Fruit fly (Drosophila melanogaster) whole organism, embryonic: ENCODE measurements around the gene gdl.
A peak's percentile ranks its signal among the peaks of the same experiment; 100 is the strongest.

Source experiments
- B-H2 ChIP-seq: fragments of 200-800 bp; sonication (Bioruptor generic); optimal IDR thresholded peaks from 2 replicates; lab custom pipeline; 2018; ENCODE audit warnings: missing biosample characterization, mild to moderate bottlenecking, missing genetic modification characterization
- Bteb2 ChIP-seq: fragments of 200-800 bp; sonication (Bioruptor generic); optimal IDR thresholded peaks from 2 replicates; lab custom pipeline; 2016; ENCODE audit warnings: missing biosample characterization, missing genetic modification characterization
- CG10147 ChIP-seq: fragments of 200-800 bp; sonication (Bioruptor generic); optimal IDR thresholded peaks from 2 replicates; lab custom pipeline; 2019; ENCODE audit warnings: missing biosample characterization, mild to moderate bottlenecking, missing genetic modification characterization, moderate library complexity
- CG10267 ChIP-seq: fragments of 200-800 bp; sonication (Bioruptor generic); optimal IDR thresholded peaks from 2 replicates; lab custom pipeline; 2018; ENCODE audit warnings: missing biosample characterization, mild to moderate bottlenecking, missing genetic modification characterization, moderate library complexity
- CG10462 ChIP-seq: fragments of 200-800 bp; sonication (Bioruptor generic); optimal IDR thresholded peaks from 2 replicates; lab custom pipeline; 2016; ENCODE audit warnings: missing biosample characterization, missing genetic modification characterization
- CG13287 ChIP-seq: fragments of 200-800 bp; sonication (Bioruptor generic); IDR thresholded peaks from 2 replicates; pipeline ENCODE4 v1.3.6; 2022; ENCODE audit warnings: missing biosample characterization, missing genetic modification characterization; ENCODE audit not compliant: partially characterized antibody
- CG15601 ChIP-seq: fragments of 200-800 bp; sonication (Bioruptor generic); optimal IDR thresholded peaks from 3 replicates; lab custom pipeline; 2019; ENCODE audit warnings: missing biosample characterization, mild to moderate bottlenecking, missing genetic modification characterization, moderate library complexity
- CG1603 ChIP-seq: fragments of 200-800 bp; sonication (Bioruptor generic); optimal IDR thresholded peaks from 2 replicates; lab custom pipeline; 2019; ENCODE audit warnings: missing biosample characterization, mild to moderate bottlenecking, missing genetic modification characterization, moderate library complexity
- CG17385 ChIP-seq: fragments of 200-800 bp; sonication (Bioruptor generic); optimal IDR thresholded peaks from 3 replicates; lab custom pipeline; 2018; ENCODE audit warnings: missing biosample characterization, mild to moderate bottlenecking, missing genetic modification characterization
- CG17829 ChIP-seq: fragments of 200-800 bp; optimal IDR thresholded peaks from 2 replicates; lab custom pipeline; 2019; ENCODE audit warnings: missing biosample characterization, mild to moderate bottlenecking, missing genetic modification characterization, moderate library complexity
- CG18476 ChIP-seq: fragments of 200-800 bp; sonication (Bioruptor generic); optimal IDR thresholded peaks from 2 replicates; lab custom pipeline; 2016; ENCODE audit warnings: missing biosample characterization, mild to moderate bottlenecking, missing genetic modification characterization
- CG2116 ChIP-seq: fragments of 200-800 bp; sonication (Bioruptor generic); optimal IDR thresholded peaks from 3 replicates; lab custom pipeline; 2018; ENCODE audit warnings: missing biosample characterization, mild to moderate bottlenecking, missing genetic modification characterization
- CG2712 ChIP-seq: fragments of 200-800 bp; optimal IDR thresholded peaks from 3 replicates; lab custom pipeline; 2019; ENCODE audit warnings: missing biosample characterization, mild to moderate bottlenecking, missing genetic modification characterization, moderate library complexity
- CG2889 ChIP-seq: fragments of 200-800 bp; sonication (Bioruptor generic); IDR thresholded peaks from 3 replicates; pipeline ENCODE4 v1.3.6; 2022; ENCODE audit warnings: missing biosample characterization, missing genetic modification characterization
- CG30020 ChIP-seq: fragments of 200-800 bp; optimal IDR thresholded peaks from 2 replicates; lab custom pipeline; 2019; ENCODE audit warnings: missing biosample characterization, mild to moderate bottlenecking, missing genetic modification characterization, moderate library complexity
- CG32532 ChIP-seq: fragments of 200-800 bp; sonication (Bioruptor generic); IDR thresholded peaks from 2 replicates; pipeline ENCODE4 v1.3.6; 2022; ENCODE audit warnings: missing biosample characterization, missing genetic modification characterization
- CG3281 ChIP-seq: fragments of 200-800 bp; sonication (Bioruptor generic); optimal IDR thresholded peaks from 3 replicates; lab custom pipeline; 2017; ENCODE audit warnings: missing biosample characterization, mild to moderate bottlenecking, missing genetic modification characterization
- CG4360 ChIP-seq: fragments of 200-800 bp; sonication (Bioruptor generic); IDR thresholded peaks from 2 replicates; pipeline ENCODE4 v1.3.6; 2022; ENCODE audit warnings: missing biosample characterization, missing genetic modification characterization
- CG4617 ChIP-seq: fragments of 200-800 bp; sonication (Bioruptor generic); optimal IDR thresholded peaks from 3 replicates; lab custom pipeline; 2016; ENCODE audit warnings: missing biosample characterization, missing genetic modification characterization, borderline replicate concordance
- CG7963 ChIP-seq: fragments of 200-800 bp; sonication (Bioruptor generic); IDR thresholded peaks from 3 replicates; pipeline ENCODE4 v1.3.6; 2022; ENCODE audit warnings: missing biosample characterization, missing genetic modification characterization; ENCODE audit not compliant: partially characterized antibody
- CG7987 ChIP-seq: fragments of 200-800 bp; sonication (Bioruptor generic); optimal IDR thresholded peaks from 2 replicates; lab custom pipeline; 2018; ENCODE audit warnings: missing biosample characterization, mild to moderate bottlenecking, missing genetic modification characterization, moderate library complexity
- CoRest ChIP-seq: fragments of 200-800 bp; sonication (Bioruptor generic); optimal IDR thresholded peaks from 3 replicates; lab custom pipeline; 2018; ENCODE audit warnings: missing biosample characterization, mild to moderate bottlenecking, missing genetic modification characterization, moderate library complexity
- Drgx ChIP-seq: fragments of 200-800 bp; sonication (Bioruptor generic); IDR thresholded peaks from 2 replicates; pipeline ENCODE4 v1.3.6; 2022; ENCODE audit warnings: missing biosample characterization, missing genetic modification characterization
- ERR ChIP-seq: fragments of 200-800 bp; sonication (Bioruptor generic); optimal IDR thresholded peaks from 2 replicates; lab custom pipeline; 2016; ENCODE audit warnings: missing biosample characterization, missing genetic modification characterization
- Fer1 ChIP-seq: fragments of 200-800 bp; sonication (Bioruptor generic); optimal IDR thresholded peaks from 2 replicates; lab custom pipeline; 2017; ENCODE audit warnings: missing biosample characterization, mild to moderate bottlenecking, missing genetic modification characterization
- Gug ChIP-seq: fragments of 200-800 bp; sonication (Bioruptor generic); IDR thresholded peaks from 4 replicates; pipeline ENCODE4 v1.3.6; 2022; ENCODE audit warnings: missing biosample characterization, missing genetic modification characterization
- Jarid2 ChIP-seq: fragments of 200-800 bp; sonication (Bioruptor generic); optimal IDR thresholded peaks from 3 replicates; lab custom pipeline; 2017; ENCODE audit warnings: mild to moderate bottlenecking, missing biosample characterization, missing genetic modification reagents, missing genetic modification characterization
- Lhr ChIP-seq: fragments of 200-800 bp; sonication (Bioruptor generic); optimal IDR thresholded peaks from 3 replicates; lab custom pipeline; 2017; ENCODE audit warnings: mild to moderate bottlenecking, missing biosample characterization, missing genetic modification reagents, missing genetic modification characterization
- MBD-R2 ChIP-seq: fragments of 200-800 bp; sonication (Bioruptor generic); IDR thresholded peaks from 2 replicates; pipeline ENCODE4 v1.3.6; 2022; ENCODE audit warnings: missing biosample characterization, missing genetic modification characterization
- Med ChIP-seq: fragments of 200-800 bp; sonication (Bioruptor generic); peaks from one replicate; lab custom pipeline; 2016; ENCODE audit warnings: missing biosample characterization, missing genetic modification characterization, mild to moderate bottlenecking, inconsistent platforms, moderate library complexity
- Meics ChIP-seq: fragments of 200-800 bp; sonication (Bioruptor generic); optimal IDR thresholded peaks from 2 replicates; lab custom pipeline; 2017; ENCODE audit warnings: missing biosample characterization, mild to moderate bottlenecking, missing genetic modification characterization
- Mes4 ChIP-seq: fragments of 200-800 bp; sonication (Bioruptor generic); optimal IDR thresholded peaks from 2 replicates; lab custom pipeline; 2016; ENCODE audit warnings: missing biosample characterization, missing genetic modification characterization
- PHDP ChIP-seq: fragments of 200-800 bp; sonication (Bioruptor generic); optimal IDR thresholded peaks from 3 replicates; lab custom pipeline; 2018; ENCODE audit warnings: missing biosample characterization, mild to moderate bottlenecking, missing genetic modification characterization, moderate library complexity
- Ptx1 ChIP-seq: fragments of 200-800 bp; sonication (Bioruptor generic); IDR thresholded peaks from 2 replicates; pipeline ENCODE4 v1.3.6; 2022; ENCODE audit warnings: missing biosample characterization, missing genetic modification characterization
- YL-1 ChIP-seq: fragments of 200-800 bp; sonication (Bioruptor generic); optimal IDR thresholded peaks from 3 replicates; lab custom pipeline; 2017; ENCODE audit warnings: missing biosample characterization, mild to moderate bottlenecking, missing genetic modification characterization
- amos ChIP-seq: fragments of 200-800 bp; sonication (Bioruptor generic); IDR thresholded peaks from 2 replicates; pipeline ENCODE4 v1.3.6; 2022; ENCODE audit warnings: missing biosample characterization, missing genetic modification characterization; ENCODE audit not compliant: partially characterized antibody
- fd3F ChIP-seq: fragments of 200-800 bp; sonication (Bioruptor generic); optimal IDR thresholded peaks from 2 replicates; lab custom pipeline; 2018; ENCODE audit warnings: missing biosample characterization, mild to moderate bottlenecking, missing genetic modification characterization, moderate library complexity
- gsb-n ChIP-seq: fragments of 200-800 bp; sonication (Bioruptor generic); optimal IDR thresholded peaks from 3 replicates; lab custom pipeline; 2018; ENCODE audit warnings: missing biosample characterization, mild to moderate bottlenecking, missing genetic modification characterization
- jing ChIP-seq: fragments of 200-800 bp; sonication (Bioruptor generic); optimal IDR thresholded peaks from 2 replicates; lab custom pipeline; 2018; ENCODE audit warnings: missing biosample characterization, mild to moderate bottlenecking, missing genetic modification characterization
- nerfin-2 ChIP-seq: fragments of 200-800 bp; sonication (Bioruptor generic); IDR thresholded peaks from 2 replicates; pipeline ENCODE4 v1.3.6; 2022; ENCODE audit warnings: missing biosample characterization, missing genetic modification characterization; ENCODE audit not compliant: partially characterized antibody
- onecut ChIP-seq: fragments of 200-800 bp; sonication (Bioruptor generic); IDR thresholded peaks from 2 replicates; pipeline ENCODE4 v1.3.6; 2022; ENCODE audit warnings: missing biosample characterization, missing genetic modification characterization
- pita ChIP-seq: fragments of 200-800 bp; sonication (Bioruptor generic); optimal IDR thresholded peaks from 2 replicates; lab custom pipeline; 2017; ENCODE audit warnings: missing biosample characterization, mild to moderate bottlenecking, missing genetic modification characterization
- sc ChIP-seq, 3 experiments: fragments of >200 bp in 2 of 3; fragments of 200-800 bp in 1 of 3; sonication (Bioruptor generic) in 1 of 3; optimal IDR thresholded peaks; 2 replicates in 2 of 3; 3 replicates in 1 of 3; lab custom pipeline; 2017; ENCODE audit warnings: mild to moderate bottlenecking in 1 of 3, missing biosample characterization in 1 of 3, missing genetic modification characterization in 1 of 3, missing genetic modification reagents in 1 of 3
- sug ChIP-seq: fragments of 200-800 bp; optimal IDR thresholded peaks from 2 replicates; lab custom pipeline; 2019; ENCODE audit warnings: missing biosample characterization, mild to moderate bottlenecking, missing genetic modification characterization, moderate library complexity
- tgo ChIP-seq: fragments of 200-800 bp; sonication (Bioruptor generic); IDR thresholded peaks from 3 replicates; pipeline ENCODE4 v1.3.6; 2022; ENCODE audit warnings: missing biosample characterization, missing genetic modification characterization
- tio ChIP-seq: fragments of 200-800 bp; sonication (Bioruptor generic); optimal IDR thresholded peaks from 2 replicates; lab custom pipeline; 2017; ENCODE audit warnings: missing biosample characterization, missing genetic modification characterization, inconsistent platforms
- tna ChIP-seq: fragments of 200-800 bp; sonication (Bioruptor generic); IDR thresholded peaks from 2 replicates; pipeline ENCODE4 v1.3.6; 2022; ENCODE audit warnings: missing biosample characterization, missing genetic modification characterization; ENCODE audit not compliant: partially characterized antibody
- unc-4 ChIP-seq: fragments of 200-800 bp; sonication (Bioruptor generic); IDR thresholded peaks from 2 replicates; pipeline ENCODE4 v1.3.6; 2022; ENCODE audit warnings: missing biosample characterization, missing genetic modification characterization; ENCODE audit not compliant: partially characterized antibody

Gene gdl

dm6 chr3L:15523806-15524346 lies 14.6 kb downstream of the gdl start, which contains the start of gene CG7945 (continued):
- TF ChIP-seq unc-4: peak; percentile 69
- TF ChIP-seq CG10147: peak; percentile 19
- no peak for TF ChIP-seq CG3281 (GFP tag; lab: Kevin White, UChicago)
- TF ChIP-seq CG15601: peak; percentile 53
- TF ChIP-seq sug (tag; lab: Kevin White, UChicago): peak; percentile 38
- TF ChIP-seq CG32532 (GFP tag; lab: Robert Waterston, UW): no peak
- peak; percentile 72 for TF ChIP-seq YL-1 (GFP tag; lab: Kevin White, UChicago)
- peak; percentile 34 for TF ChIP-seq Lhr (GFP tag; lab: Kevin White, UChicago)
- peak; percentile 11 for TF ChIP-seq Fer1 (GFP tag; lab: Kevin White, UChicago)
- peak; percentile 10 for TF ChIP-seq CoRest (tag; lab: Kevin White, UChicago)
- TF ChIP-seq CG4360: no peak
- TF ChIP-seq CG4617: peak; percentile 66
- no peak for TF ChIP-seq Jarid2 (GFP tag; lab: Kevin White, UChicago)
- TF ChIP-seq tna (GFP tag; lab: Robert Waterston, UW): peak; percentile 54; the same call in 1 of the 2 replicates
- TF ChIP-seq CG18476: no peak
- no peak for TF ChIP-seq CG2889 (GFP tag; lab: Robert Waterston, UW)
- peak; percentile 67 for TF ChIP-seq MBD-R2 (GFP tag; lab: Robert Waterston, UW)
- TF ChIP-seq fd3F: no peak
- TF ChIP-seq amos (GFP tag; lab: Robert Waterston, UW): peak; percentile 64; the same call in 1 of the 2 replicates
- TF ChIP-seq CG2712 (tag; lab: Kevin White, UChicago): peak; percentile 29
- TF ChIP-seq Meics (GFP tag; lab: Kevin White, UChicago): no peak
- TF ChIP-seq CG7987: peak; percentile 23
- peak; percentile 22 for TF ChIP-seq B-H2
- TF ChIP-seq CG30020 (tag; lab: Kevin White, UChicago): peak; percentile 29
- no peak for TF ChIP-seq jing (GFP tag; lab: Kevin White, UChicago)
- TF ChIP-seq ERR: no peak
- TF ChIP-seq tio (GFP tag; lab: Kevin White, UChicago): no peak
- no peak for TF ChIP-seq Ptx1 (GFP tag; lab: Robert Waterston, UW)
- TF ChIP-seq CG17829 (tag; lab: Kevin White, UChicago): peak; percentile 43
- no peak for TF ChIP-seq pita (GFP tag; lab: Kevin White, UChicago)
- TF ChIP-seq Gug (GFP tag; lab: Robert Waterston, UW): no peak
- TF ChIP-seq PHDP: no peak
- peak; percentile 73; the same call in 1 of the 2 replicates for TF ChIP-seq nerfin-2 (GFP tag; lab: Robert Waterston, UW)
- 0 out of 2 replicates have a peak, but pooled peaks have one; percentile 3 for TF ChIP-seq onecut (GFP tag; lab: Robert Waterston, UW)
- no peak for TF ChIP-seq Bteb2 (GFP tag; lab: Kevin White, UChicago)
- TF ChIP-seq CG10462 (GFP tag; lab: Kevin White, UChicago): no peak
- TF ChIP-seq Drgx (GFP tag; lab: Robert Waterston, UW): no peak
- TF ChIP-seq tgo (GFP tag; lab: Robert Waterston, UW): no peak
- TF ChIP-seq CG13287 (GFP tag; lab: Robert Waterston, UW): peak; percentile 84
- TF ChIP-seq gsb-n (tag; lab: Kevin White, UChicago): peak; percentile 70
- TF ChIP-seq Mes4: no peak
- no peak for TF ChIP-seq CG17385 (GFP tag; lab: Kevin White, UChicago)
- TF ChIP-seq Med (GFP tag; lab: Kevin White, UChicago): peak; percentile 59
- TF ChIP-seq sc (optimal IDR thresholded peaks at IDR 0.05; lab: Kevin White, UChicago): no peak
- TF ChIP-seq sc (GFP tag; optimal IDR thresholded peaks at IDR 0.05; lab: Kevin White, UChicago): no peak
- TF ChIP-seq CG10267 (tag; lab: Kevin White, UChicago): peak; percentile 44
- TF ChIP-seq CG2116 (GFP tag; lab: Kevin White, UChicago): peak; percentile 85
- TF ChIP-seq CG7963 (GFP tag; lab: Robert Waterston, UW): peak; percentile 49; the same call in 2 of the 3 replicates
- peak; percentile 60 for TF ChIP-seq CG1603 (tag; lab: Kevin White, UChicago)
